Worm (Caenorhabditis elegans): ENCODE data around the gene cng-3.

The cng-3 gene

DNA sequence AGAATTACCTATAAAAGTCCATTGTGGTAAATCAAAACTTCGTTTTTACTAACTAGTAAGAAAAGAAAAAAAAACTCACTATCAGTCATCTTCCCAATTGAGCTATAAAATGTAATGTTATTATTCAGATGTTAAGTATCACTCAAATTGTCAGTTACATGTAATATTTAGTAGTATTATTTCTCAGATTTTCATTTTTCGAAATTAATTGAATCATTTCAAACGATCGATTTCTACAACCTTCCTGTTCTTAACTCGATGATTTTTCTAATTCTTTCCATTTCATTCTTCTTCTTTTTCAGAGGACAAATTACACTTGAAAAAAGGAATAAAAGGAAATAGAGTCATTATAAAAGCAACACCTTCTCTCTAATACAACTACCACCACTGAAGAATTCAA, 52.9 kb downstream of the cng-3 start, which contains the start of gene F59B8.1:
Gene F59B8.1, plus strand, starts transcription at position 301 of the 400 bp plus-strand sequence.
- TF ChIP-seq sem-2 (GFP tag; optimal IDR thresholded peaks at IDR 0.05) (no peak), lin-32 (GFP tag; optimal IDR thresholded peaks at IDR 0.05) (no peak), nhr-28 (tag; optimal IDR thresholded peaks at IDR 0.05) (no peak), nhr-76 (tag; optimal IDR thresholded peaks at IDR 0.05) (no peak), mab-5 (tag; optimal IDR thresholded peaks at IDR 0.05) (no peak), lin-13 (tag; optimal IDR thresholded peaks at IDR 0.05) (no peak), blmp-1 (tag; optimal IDR thresholded peaks at IDR 0.05) (no peak), hlh-1 (tag; optimal IDR thresholded peaks at IDR 0.05) (no peak), pha-4 (tag; optimal IDR thresholded peaks at IDR 0.05) (no peak), ceh-39 (tag; optimal IDR thresholded peaks at IDR 0.05) (no peak), ceh-83 (GFP tag; optimal IDR thresholded peaks at IDR 0.05) (no peak), unc-62 (GFP tag; optimal IDR thresholded peaks at IDR 0.05) (no peak), nhr-2 (tag; optimal IDR thresholded peaks at IDR 0.05) (no peak), lsy-2 (tag; optimal IDR thresholded peaks at IDR 0.05) (no peak), ztf-11 (tag; optimal IDR thresholded peaks at IDR 0.05) (no peak), unc-120 (tag; optimal IDR thresholded peaks at IDR 0.05; ENCODE audit: poor library complexity, severe bottlenecking) (no peak), tbx-8 (GFP tag; optimal IDR thresholded peaks at IDR 0.05) (no peak), mep-1 (tag; optimal IDR thresholded peaks at IDR 0.05) (no peak), elt-3 (tag; optimal IDR thresholded peaks at IDR 0.05) (no peak)
